Worm (Caenorhabditis elegans) whole organism, L4 larva: ENCODE data around the gene R10E4.1.

Source experiments
- F10B5.3 ChIP-seq: sonication (generic microtip); optimal IDR thresholded peaks from 2 replicates; lab custom pipeline; 2016; ENCODE audit warnings: mild to moderate bottlenecking, missing genetic modification characterization, missing compliant biosample characterization
- F37D6.2 ChIP-seq: sonication (generic microtip); optimal IDR thresholded peaks from 2 replicates; lab custom pipeline; 2016; ENCODE audit warnings: mild to moderate bottlenecking, missing genetic modification characterization, missing compliant biosample characterization
- F44E2.7 ChIP-seq: fragments of 200-800 bp; sonication (Bioruptor generic); IDR thresholded peaks from 2 replicates; pipeline ENCODE4 v2.1.2; 2022; ENCODE audit warnings: missing genetic modification characterization, missing compliant biosample characterization
- R02D3.7 ChIP-seq: fragments of 150-350 bp; sonication (generic microtip); optimal IDR thresholded peaks from 3 replicates; lab custom pipeline; 2014; ENCODE audit warnings: missing biosample characterization, missing genetic modification characterization
- T20F7.1 ChIP-seq: fragments of 200-800 bp; sonication (Bioruptor generic); optimal IDR thresholded peaks from 2 replicates; lab custom pipeline; 2018; ENCODE audit warnings: mild to moderate bottlenecking, missing genetic modification characterization, missing compliant biosample characterization
- Y105C5A.15 ChIP-seq: fragments of 200-800 bp; sonication (Bioruptor generic); IDR thresholded peaks from 2 replicates; pipeline ENCODE4 v1.3.6; 2022; ENCODE audit warnings: missing genetic modification characterization, missing compliant biosample characterization
- Y5F2A.4 ChIP-seq: fragments of 200-800 bp; sonication (Bioruptor generic); optimal IDR thresholded peaks from 2 replicates; lab custom pipeline; 2018; ENCODE audit warnings: mild to moderate bottlenecking, missing genetic modification characterization, missing compliant biosample characterization
- Y75B8A.6 ChIP-seq: fragments of 200-800 bp; sonication (Bioruptor generic); IDR thresholded peaks from 2 replicates; pipeline ENCODE4 v1.3.6; 2022; ENCODE audit warnings: missing genetic modification reagents, missing genetic modification characterization, missing compliant biosample characterization
- ZK337.2 ChIP-seq: fragments of 200-800 bp; sonication (Bioruptor generic); IDR thresholded peaks from 2 replicates; pipeline ENCODE4 v1.3.6; 2022; ENCODE audit warnings: missing genetic modification reagents, missing genetic modification characterization, missing compliant biosample characterization
- ama-1 ChIP-seq: fragments of 150-350 bp; optimal IDR thresholded peaks from 2 replicates; lab custom pipeline; 2014; ENCODE audit warnings: inconsistent platforms, mixed read lengths
- ceh-20 ChIP-seq: fragments of 200-800 bp; sonication (Bioruptor generic); IDR thresholded peaks from 2 replicates; pipeline ENCODE4 v1.3.6; 2022; ENCODE audit warnings: missing genetic modification reagents, missing genetic modification characterization, missing compliant biosample characterization
- ceh-62 ChIP-seq: sonication (generic microtip); optimal IDR thresholded peaks from 2 replicates; lab custom pipeline; 2017; ENCODE audit warnings: missing biosample characterization, missing genetic modification characterization
- ceh-82 ChIP-seq: sonication (generic microtip); optimal IDR thresholded peaks from 2 replicates; lab custom pipeline; 2017; ENCODE audit warnings: missing biosample characterization, missing genetic modification characterization
- ces-1 ChIP-seq: fragments of 150-350 bp; sonication (generic microtip); optimal IDR thresholded peaks from 4 replicates; lab custom pipeline; 2014; ENCODE audit warnings: missing biosample characterization, missing genetic modification reagents, missing genetic modification characterization
- cey-2 ChIP-seq: sonication (generic microtip); optimal IDR thresholded peaks from 3 replicates; lab custom pipeline; 2017; ENCODE audit warnings: missing genetic modification characterization, mild to moderate bottlenecking, missing compliant biosample characterization, antibody characterized with exemption, borderline replicate concordance; ENCODE audit not compliant: insufficient read depth
- daf-8 ChIP-seq: fragments of 200-800 bp; sonication (Bioruptor generic); IDR thresholded peaks from 2 replicates; pipeline ENCODE4 v1.3.6; 2022; ENCODE audit warnings: missing genetic modification characterization, missing compliant biosample characterization
- dmd-8 ChIP-seq: fragments of 200-800 bp; sonication (Bioruptor generic); IDR thresholded peaks from 2 replicates; pipeline ENCODE4 v1.3.6; 2022; ENCODE audit warnings: missing genetic modification characterization, missing compliant biosample characterization
- dve-1 ChIP-seq: sonication (generic microtip); optimal IDR thresholded peaks from 2 replicates; lab custom pipeline; 2017; ENCODE audit warnings: antibody characterized with exemption, mild to moderate bottlenecking, missing genetic modification characterization, missing compliant biosample characterization; ENCODE audit not compliant: insufficient read depth
- fkh-10 ChIP-seq: fragments of 150-350 bp; optimal IDR thresholded peaks from 2 replicates; lab custom pipeline; 2014; ENCODE audit warnings: missing biosample characterization, missing genetic modification reagents, missing genetic modification characterization
- hlh-11 ChIP-seq: fragments of 200-800 bp; sonication (Bioruptor generic); optimal IDR thresholded peaks from 2 replicates; lab custom pipeline; 2018; ENCODE audit warnings: mild to moderate bottlenecking, missing genetic modification characterization, missing compliant biosample characterization
- hlh-30 ChIP-seq: sonication (generic microtip); optimal IDR thresholded peaks from 2 replicates; lab custom pipeline; 2017; ENCODE audit warnings: antibody characterized with exemption, mild to moderate bottlenecking, missing genetic modification characterization, missing compliant biosample characterization; ENCODE audit not compliant: insufficient read depth
- hmg-1.1 ChIP-seq: fragments of 200-800 bp; sonication (Bioruptor generic); IDR thresholded peaks from 2 replicates; pipeline ENCODE4 v1.3.6; 2022; ENCODE audit warnings: missing genetic modification reagents, missing genetic modification characterization, missing compliant biosample characterization
- lim-7 ChIP-seq: fragments of 200-800 bp; sonication (Bioruptor generic); IDR thresholded peaks from 2 replicates; pipeline ENCODE4 v1.3.6; 2022; ENCODE audit warnings: missing genetic modification characterization, missing compliant biosample characterization
- lin-1 ChIP-seq: fragments of 200-800 bp; sonication (Bioruptor generic); IDR thresholded peaks from 2 replicates; pipeline ENCODE4 v1.3.6; 2022; ENCODE audit warnings: missing genetic modification reagents, missing genetic modification characterization, missing compliant biosample characterization
- lin-13 ChIP-seq: fragments of 150-350 bp; optimal IDR thresholded peaks from 2 replicates; lab custom pipeline; 2014; ENCODE audit warnings: missing biosample characterization, missing genetic modification reagents, missing genetic modification characterization
- lin-15B ChIP-seq: fragments of 150-350 bp; sonication (generic microtip); optimal IDR thresholded peaks from 3 replicates; lab custom pipeline; 2014; ENCODE audit warnings: missing biosample characterization, missing genetic modification characterization
- lin-38 ChIP-seq: fragments of 200-800 bp; sonication (Bioruptor generic); IDR thresholded peaks from 2 replicates; pipeline ENCODE4 v1.3.6; 2022; ENCODE audit warnings: missing genetic modification reagents, missing genetic modification characterization, missing compliant biosample characterization
- lin-39 ChIP-seq: fragments of 150-350 bp; optimal IDR thresholded peaks from 2 replicates; lab custom pipeline; 2014; ENCODE audit warnings: missing biosample characterization, missing genetic modification reagents, missing genetic modification characterization
- lir-3 ChIP-seq: sonication (generic microtip); optimal IDR thresholded peaks from 2 replicates; lab custom pipeline; 2016; ENCODE audit warnings: mild to moderate bottlenecking, missing genetic modification characterization, missing compliant biosample characterization
- mep-1 ChIP-seq: fragments of 150-350 bp; sonication (generic microtip); optimal IDR thresholded peaks from 3 replicates; lab custom pipeline; 2014; ENCODE audit warnings: missing biosample characterization, missing genetic modification characterization
- mes-2 ChIP-seq: sonication (generic microtip); optimal IDR thresholded peaks from 2 replicates; lab custom pipeline; 2016; ENCODE audit warnings: missing genotype, mild to moderate bottlenecking, missing genetic modification characterization, missing compliant biosample characterization; ENCODE audit not compliant: poor library complexity, severe bottlenecking
- nhr-10 ChIP-seq: fragments of 150-350 bp; optimal IDR thresholded peaks from 2 replicates; lab custom pipeline; 2014; ENCODE audit warnings: missing biosample characterization, missing genetic modification characterization
- nhr-102 ChIP-seq: sonication (generic microtip); optimal IDR thresholded peaks from 2 replicates; lab custom pipeline; 2016; ENCODE audit warnings: mild to moderate bottlenecking, missing genetic modification characterization, moderate library complexity, missing compliant biosample characterization
- nhr-11 ChIP-seq: fragments of 150-350 bp; optimal IDR thresholded peaks from 2 replicates; lab custom pipeline; 2014; ENCODE audit warnings: missing biosample characterization, missing genetic modification characterization
- nhr-111 ChIP-seq: fragments of 200-800 bp; sonication (Bioruptor generic); optimal IDR thresholded peaks from 2 replicates; lab custom pipeline; 2018; ENCODE audit warnings: mild to moderate bottlenecking, missing genetic modification characterization, missing compliant biosample characterization
- nhr-237 ChIP-seq: sonication (generic microtip); optimal IDR thresholded peaks from 2 replicates; lab custom pipeline; 2017; ENCODE audit warnings: missing biosample characterization, missing genetic modification characterization
- nhr-48 ChIP-seq: sonication (generic microtip); optimal IDR thresholded peaks from 2 replicates; lab custom pipeline; 2016; ENCODE audit warnings: mild to moderate bottlenecking, missing genetic modification characterization, missing compliant biosample characterization
- nhr-6 ChIP-seq: fragments of 150-350 bp; optimal IDR thresholded peaks from 2 replicates; lab custom pipeline; 2014; ENCODE audit warnings: missing biosample characterization, missing genetic modification characterization
- nhr-76 ChIP-seq: fragments of 150-350 bp; optimal IDR thresholded peaks from 2 replicates; lab custom pipeline; 2014; ENCODE audit warnings: missing biosample characterization, missing genetic modification characterization
- sdz-12 ChIP-seq: fragments of 200-800 bp; sonication (Bioruptor generic); optimal IDR thresholded peaks from 2 replicates; lab custom pipeline; 2018; ENCODE audit warnings: mild to moderate bottlenecking, missing genetic modification characterization, missing compliant biosample characterization
- set-16 ChIP-seq: fragments of 200-800 bp; sonication (Bioruptor generic); IDR thresholded peaks from 2 replicates; pipeline ENCODE4 v1.3.6; 2022; ENCODE audit warnings: missing genetic modification reagents, missing genetic modification characterization, missing compliant biosample characterization
- skn-1 ChIP-seq: fragments of 150-350 bp; optimal IDR thresholded peaks from 2 replicates; lab custom pipeline; 2014; ENCODE audit warnings: missing biosample characterization, missing genetic modification characterization
- snpc-1.2 ChIP-seq: fragments of 200-800 bp; sonication (Bioruptor generic); IDR thresholded peaks from 2 replicates; pipeline ENCODE4 v1.3.6; 2022; ENCODE audit warnings: missing genetic modification reagents, missing genetic modification characterization, missing compliant biosample characterization
- snpc-4 ChIP-seq: fragments of 150-350 bp; optimal IDR thresholded peaks from 2 replicates; lab custom pipeline; 2014; ENCODE audit warnings: missing biosample characterization, missing genetic modification characterization
- spr-1 ChIP-seq: sonication (generic microtip); optimal IDR thresholded peaks from 2 replicates; lab custom pipeline; 2016; ENCODE audit warnings: mild to moderate bottlenecking, missing genetic modification characterization, missing compliant biosample characterization
- spr-3 ChIP-seq: fragments of 200-800 bp; sonication (Bioruptor generic); optimal IDR thresholded peaks from 2 replicates; lab custom pipeline; 2018; ENCODE audit warnings: mild to moderate bottlenecking, missing genetic modification characterization, missing compliant biosample characterization
- tra-1 ChIP-seq: fragments of 200-800 bp; sonication (Bioruptor generic); IDR thresholded peaks from 2 replicates; pipeline ENCODE4 v1.3.6; 2022; ENCODE audit warnings: missing genetic modification reagents, missing genetic modification characterization, missing compliant biosample characterization
- unc-130 ChIP-seq: sonication (generic microtip); optimal IDR thresholded peaks from 2 replicates; lab custom pipeline; 2016; ENCODE audit warnings: missing genetic modification reagents, missing genetic modification characterization, missing compliant biosample characterization
- vab-7 ChIP-seq: fragments of 200-800 bp; sonication (Bioruptor generic); IDR thresholded peaks from 2 replicates; pipeline ENCODE4 v1.3.6; 2022; ENCODE audit warnings: missing genetic modification reagents, missing genetic modification characterization, missing compliant biosample characterization
- zfp-3 ChIP-seq: fragments of 200-800 bp; sonication (Bioruptor generic); conservative IDR thresholded peaks from 2 replicates; pipeline ENCODE4 v1.3.6; 2022; ENCODE audit warnings: missing genetic modification reagents, missing genetic modification characterization, missing compliant biosample characterization
- zip-11 ChIP-seq: fragments of 200-800 bp; sonication (Bioruptor generic); IDR thresholded peaks from 2 replicates; pipeline ENCODE4 v1.3.6; 2022; ENCODE audit warnings: missing genetic modification characterization, missing compliant biosample characterization
- ztf-7 ChIP-seq: fragments of 150-350 bp; optimal IDR thresholded peaks from 2 replicates; lab custom pipeline; 2014; ENCODE audit warnings: missing biosample characterization, missing genetic modification characterization

The R10E4.1 gene

ce11 chrIII:4284732-4285165 lies 15.2 kb downstream of the R10E4.1 start (continued):
- TF ChIP-seq nhr-6 (tag; lab: Kevin White, UChicago) (peak; percentile 21), tra-1 (peak; percentile 65; the same call in 1 of the 2 replicates), hlh-11 (tag; lab: Kevin White, UChicago) (peak; percentile 97), lin-1 (GFP tag; lab: Robert Waterston, UW) (peak; percentile 77; the same call in 1 of the 2 replicates), fkh-10 (GFP tag; lab: Kevin White, UChicago) (no peak), sdz-12 (no peak), set-16 (GFP tag; lab: Robert Waterston, UW) (peak; percentile 37; the same call in 1 of the 2 replicates), spr-3 (no peak), zfp-3 (no peak), dmd-8 (GFP tag; lab: Robert Waterston, UW) (no peak), mes-2 (tag; lab: Kevin White, UChicago) (peak; percentile 52), lin-15B (tag; lab: Kevin White, UChicago) (no peak), hlh-30 (peak; percentile 96), nhr-111 (GFP tag; lab: Kevin White, UChicago) (no peak), F37D6.2 (tag; lab: Kevin White, UChicago) (no peak), F10B5.3 (tag; lab: Kevin White, UChicago) (no peak), vab-7 (GFP tag; lab: Robert Waterston, UW) (no peak), nhr-76 (tag; lab: Kevin White, UChicago) (no peak), daf-8 (GFP tag; lab: Robert Waterston, UW) (no peak), lin-13 (GFP tag; lab: Kevin White, UChicago) (no peak), lim-7 (GFP tag; lab: Robert Waterston, UW) (no peak), nhr-102 (tag; lab: Kevin White, UChicago) (peak; percentile 73), F44E2.7 (GFP tag; lab: Robert Waterston, UW) (no peak), zip-11 (GFP tag; lab: Robert Waterston, UW) (no peak), hmg-1.1 (GFP tag; lab: Robert Waterston, UW) (peak; percentile 52), Y75B8A.6 (GFP tag; lab: Robert Waterston, UW) (no peak), nhr-11 (peak; percentile 30), skn-1 (no peak), ceh-20 (GFP tag; lab: Robert Waterston, UW) (0 out of 2 replicates have a peak, but pooled peaks have one; percentile 33), ama-1 (lab: Kevin White, UChicago) (no peak), T20F7.1 (GFP tag; lab: Kevin White, UChicago) (no peak), snpc-4 (tag; lab: Kevin White, UChicago) (no peak), mep-1 (peak; percentile 87), Y5F2A.4 (no peak), R02D3.7 (tag; lab: Kevin White, UChicago) (no peak), ztf-7 (tag; lab: Kevin White, UChicago) (no peak), nhr-48 (tag; lab: Kevin White, UChicago) (peak; percentile 90), ces-1 (no peak), ceh-62 (no peak), snpc-1.2 (no peak), ceh-82 (tag; lab: Kevin White, UChicago) (no peak), nhr-237 (tag; lab: Kevin White, UChicago) (no peak), lir-3 (tag; lab: Kevin White, UChicago) (no peak), cey-2 (no peak), spr-1 (tag; lab: Kevin White, UChicago) (peak; percentile 68), dve-1 (peak; percentile 85), nhr-10 (tag; lab: Kevin White, UChicago) (no peak), ZK337.2 (GFP tag; lab: Robert Waterston, UW) (no peak), lin-38 (GFP tag; lab: Robert Waterston, UW) (peak; percentile 41; the same call in 1 of the 2 replicates), lin-39 (tag; lab: Kevin White, UChicago) (no peak), unc-130 (GFP tag; lab: Kevin White, UChicago) (no peak), Y105C5A.15 (GFP tag; lab: Robert Waterston, UW) (no peak)
